Fruit fly (Drosophila melanogaster): ENCODE measurements around the gene CG4907.

CG4907 gene

dm6 chr3R:22719607-22719949 lies 9.0 kb upstream of the CG4907 start (continued):
- TF ChIP-seq B-H2 (GFP tag; optimal IDR thresholded peaks at IDR 0.05) (no peak), Hmr (GFP tag; optimal IDR thresholded peaks at IDR 0.05) (no peak), CG3995 (GFP tag; optimal IDR thresholded peaks at IDR 0.05) (no peak), cato (GFP tag; optimal IDR thresholded peaks at IDR 0.05; ENCODE audit: borderline replicate concordance) (no peak), CG2199 (GFP tag; IDR thresholded peaks at IDR 0.05) (no peak), CG9727 (GFP tag; optimal IDR thresholded peaks at IDR 0.05) (peak; percentile 44), CG7963 (GFP tag; IDR thresholded peaks at IDR 0.05; ENCODE audit: partially characterized antibody) (no peak), Fer1 (GFP tag; optimal IDR thresholded peaks at IDR 0.05) (peak; percentile 27), CoRest (tag; optimal IDR thresholded peaks at IDR 0.05) (peak; percentile 40), Sry-δ (GFP tag; optimal IDR thresholded peaks at IDR 0.05) (no peak), cg (GFP tag; optimal IDR thresholded peaks at IDR 0.05) (no peak), chm (GFP tag; IDR thresholded peaks at IDR 0.05) (no peak), Xrp1 (GFP tag; IDR thresholded peaks at IDR 0.05) (peak; percentile 60), CG43689 (GFP tag; IDR thresholded peaks at IDR 0.05) (no peak), CG16863 (GFP tag; optimal IDR thresholded peaks at IDR 0.05) (no peak), onecut (GFP tag; IDR thresholded peaks at IDR 0.05) (no peak), CG10543 (GFP tag; optimal IDR thresholded peaks at IDR 0.05) (peak; percentile 35), Blimp-1 (GFP tag; optimal IDR thresholded peaks at IDR 0.05) (peak; percentile 60), ATbp (GFP tag; optimal IDR thresholded peaks at IDR 0.05) (peak; percentile 16), CG5180 (GFP tag; optimal IDR thresholded peaks at IDR 0.05) (peak; percentile 14), HLHmδ (GFP tag; optimal IDR thresholded peaks at IDR 0.05) (no peak), stc (GFP tag; IDR thresholded peaks at IDR 0.05) (no peak), CG11247 (GFP tag; IDR thresholded peaks at IDR 0.05) (no peak), Opbp (GFP tag; IDR thresholded peaks at IDR 0.05; ENCODE audit: partially characterized antibody) (no peak), CG31224 (GFP tag; IDR thresholded peaks at IDR 0.05) (no peak), pum (GFP tag; optimal IDR thresholded peaks at IDR 0.05) (peak; percentile 21), CG14860 (GFP tag; IDR thresholded peaks at IDR 0.05; ENCODE audit: partially characterized antibody) (no peak), Atf3 (GFP tag; optimal IDR thresholded peaks at IDR 0.05) (no peak), Hmx (GFP tag; optimal IDR thresholded peaks at IDR 0.05) (no peak), croc (GFP tag; conservative IDR thresholded peaks at IDR 0.05) (no peak), tio (GFP tag; optimal IDR thresholded peaks at IDR 0.05) (no peak), gem (tag; optimal IDR thresholded peaks at IDR 0.05) (peak; percentile 67), CG17802 (tag; optimal IDR thresholded peaks at IDR 0.05) (no peak), ken (GFP tag; IDR thresholded peaks at IDR 0.05) (no peak), Hr78 (GFP tag; optimal IDR thresholded peaks at IDR 0.05) (no peak), gce (GFP tag; IDR thresholded peaks at IDR 0.05) (no peak), dan (GFP tag; IDR thresholded peaks at IDR 0.05) (no peak), CG30403 (GFP tag; optimal IDR thresholded peaks at IDR 0.05) (peak; percentile 1), danr (GFP tag; IDR thresholded peaks at IDR 0.05) (no peak), her (GFP tag; optimal IDR thresholded peaks at IDR 0.05) (no peak), zfh1 (GFP tag; IDR thresholded peaks at IDR 0.05) (no peak), CG12659 (GFP tag; optimal IDR thresholded peaks at IDR 0.05) (no peak), HmgZ (tag; optimal IDR thresholded peaks at IDR 0.05) (no peak), crc (GFP tag; optimal IDR thresholded peaks at IDR 0.05) (no peak), pfk (GFP tag; optimal IDR thresholded peaks at IDR 0.05) (no peak), Mrtf (GFP tag; IDR thresholded peaks at IDR 0.05) (no peak), ttk (GFP tag; IDR thresholded peaks at IDR 0.05) (no peak), CG14710 (tag; optimal IDR thresholded peaks at IDR 0.05) (peak; percentile 55), CG4328 (GFP tag; optimal IDR thresholded peaks at IDR 0.05) (no peak), CG33213 (GFP tag; optimal IDR thresholded peaks at IDR 0.05) (no peak), Mes4 (GFP tag; optimal IDR thresholded peaks at IDR 0.05) (no peak), CG2875 (GFP tag; optimal IDR thresholded peaks at IDR 0.05) (no peak)

All from whole organism, embryonic.